Worm (Caenorhabditis elegans): ENCODE results near the gene nlp-14.

DNA sequence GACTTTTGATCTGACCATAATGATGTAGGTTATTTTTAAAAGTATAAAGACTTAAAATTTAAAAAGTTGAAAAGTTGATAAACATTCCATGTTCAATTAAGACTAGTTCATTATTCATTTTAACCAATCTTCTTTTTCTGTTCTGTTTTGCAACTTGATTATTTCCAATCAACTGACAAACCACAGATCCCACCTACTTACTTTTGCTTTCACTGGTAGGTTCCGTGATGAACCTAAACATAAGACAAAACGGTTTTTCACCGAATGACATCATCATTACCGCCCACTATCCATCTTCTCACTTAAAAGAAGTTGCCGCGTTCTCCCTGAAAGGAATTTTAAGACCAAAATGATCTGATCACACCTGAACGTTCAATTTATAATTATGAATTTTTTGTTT, 10.5 kb upstream of the nlp-14 start:
- TF ChIP-seq lin-13 (tag; optimal IDR thresholded peaks at IDR 0.05) = no peak
- TF ChIP-seq snpc-4 (tag; optimal IDR thresholded peaks at IDR 0.05) = no peak
- TF ChIP-seq ztf-11 (tag; optimal IDR thresholded peaks at IDR 0.05) = no peak
- no peak for TF ChIP-seq lsy-2 (tag; optimal IDR thresholded peaks at IDR 0.05)
- no peak for TF ChIP-seq ces-1 (GFP tag; optimal IDR thresholded peaks at IDR 0.05)
- no peak for TF ChIP-seq nhr-237 (tag; optimal IDR thresholded peaks at IDR 0.05)
- TF ChIP-seq nhr-76 (tag; optimal IDR thresholded peaks at IDR 0.05) = no peak
- no peak for TF ChIP-seq nhr-12 (tag; optimal IDR thresholded peaks at IDR 0.05)
- TF ChIP-seq elt-1 (tag; optimal IDR thresholded peaks at IDR 0.05; ENCODE audit: borderline replicate concordance, insufficient read depth) = no peak
- no peak for TF ChIP-seq nhr-28 (tag; optimal IDR thresholded peaks at IDR 0.05)
- no peak for TF ChIP-seq mep-1 (tag; optimal IDR thresholded peaks at IDR 0.05)
- no peak for TF ChIP-seq unc-62 (GFP tag; optimal IDR thresholded peaks at IDR 0.05)
- TF ChIP-seq unc-39 (tag; optimal IDR thresholded peaks at IDR 0.05) = no peak
- no peak for TF ChIP-seq elt-3 (tag; optimal IDR thresholded peaks at IDR 0.05)

Measured in whole organism, mixed stage, embryonic.